Fruit fly (Drosophila melanogaster) whole organism, adult: ENCODE measurements around the gene Mocs2A.

Source experiments
- CG12768 ChIP-seq: fragments of 200-800 bp; sonication (Bioruptor generic); optimal IDR thresholded peaks from 2 replicates; lab custom pipeline; 2017; ENCODE audit warnings: missing biosample characterization, missing genetic modification characterization, mild to moderate bottlenecking, moderate library complexity, missing genetic modification reagents
- CG5204 ChIP-seq: fragments of 200-800 bp; sonication (Bioruptor generic); optimal IDR thresholded peaks from 2 replicates; lab custom pipeline; 2016; ENCODE audit warnings: missing biosample characterization, missing genetic modification characterization
- CG7045 ChIP-seq: fragments of 200-800 bp; sonication (Bioruptor generic); optimal IDR thresholded peaks from 2 replicates; lab custom pipeline; 2017; ENCODE audit warnings: missing biosample characterization, mild to moderate bottlenecking, missing genetic modification characterization
- CG7101 ChIP-seq: fragments of 200-800 bp; sonication (Bioruptor generic); optimal IDR thresholded peaks from 2 replicates; lab custom pipeline; 2018; ENCODE audit warnings: missing biosample characterization, mild to moderate bottlenecking, missing genetic modification characterization, moderate library complexity
- Hr96 ChIP-seq: fragments of 200-800 bp; sonication (Bioruptor generic); optimal IDR thresholded peaks from 2 replicates; lab custom pipeline; 2016; ENCODE audit warnings: missing biosample characterization, missing genetic modification characterization
- Mnt ChIP-seq: fragments of 200-800 bp; sonication (Bioruptor generic); optimal IDR thresholded peaks from 2 replicates; lab custom pipeline; 2016; ENCODE audit warnings: missing biosample characterization, mild to moderate bottlenecking, missing genetic modification characterization
- bab1 ChIP-seq: fragments of 200-800 bp; sonication (Bioruptor generic); optimal IDR thresholded peaks from 3 replicates; lab custom pipeline; 2019; ENCODE audit warnings: missing biosample characterization, mild to moderate bottlenecking, missing genetic modification characterization, moderate library complexity
- cic ChIP-seq: fragments of 200-800 bp; sonication (Bioruptor generic); optimal IDR thresholded peaks from 2 replicates; lab custom pipeline; 2017; ENCODE audit warnings: missing biosample characterization, mild to moderate bottlenecking, missing genetic modification characterization, moderate library complexity
- cnc ChIP-seq, 2 experiments: fragments of >200 bp; optimal IDR thresholded peaks; 2 replicates each; lab custom pipeline; 2017
- kay ChIP-seq: fragments of 200-800 bp; sonication (Bioruptor generic); peaks from one replicate; lab custom pipeline; 2016; ENCODE audit warnings: missing biosample characterization, missing genetic modification characterization, borderline replicate concordance
- toe ChIP-seq: fragments of 200-800 bp; sonication (Bioruptor generic); optimal IDR thresholded peaks from 2 replicates; lab custom pipeline; 2016; ENCODE audit warnings: missing biosample characterization, missing genetic modification characterization

- TF ChIP-seq CG7101 (no peak), bab1 (GFP tag; lab: Kevin White, UChicago) (no peak), cic (GFP tag; lab: Kevin White, UChicago) (no peak), cnc (optimal IDR thresholded peaks at IDR 0.05; lab: Kevin White, UChicago) (no peak), CG12768 (GFP tag; lab: Kevin White, UChicago) (no peak), CG7045 (no peak), Mnt (GFP tag; lab: Kevin White, UChicago) (no peak), toe (no peak), CG5204 (no peak), Hr96 (no peak), kay (no peak)
Observed at dm6 chr3R:25108932-25109331, 18.2 kb downstream of the Mocs2A start, which contains the start of gene CG34027.
